Comparison of ENCODE assay signal across 2 fruit fly cellular contexts in the genomic region with DNA sequence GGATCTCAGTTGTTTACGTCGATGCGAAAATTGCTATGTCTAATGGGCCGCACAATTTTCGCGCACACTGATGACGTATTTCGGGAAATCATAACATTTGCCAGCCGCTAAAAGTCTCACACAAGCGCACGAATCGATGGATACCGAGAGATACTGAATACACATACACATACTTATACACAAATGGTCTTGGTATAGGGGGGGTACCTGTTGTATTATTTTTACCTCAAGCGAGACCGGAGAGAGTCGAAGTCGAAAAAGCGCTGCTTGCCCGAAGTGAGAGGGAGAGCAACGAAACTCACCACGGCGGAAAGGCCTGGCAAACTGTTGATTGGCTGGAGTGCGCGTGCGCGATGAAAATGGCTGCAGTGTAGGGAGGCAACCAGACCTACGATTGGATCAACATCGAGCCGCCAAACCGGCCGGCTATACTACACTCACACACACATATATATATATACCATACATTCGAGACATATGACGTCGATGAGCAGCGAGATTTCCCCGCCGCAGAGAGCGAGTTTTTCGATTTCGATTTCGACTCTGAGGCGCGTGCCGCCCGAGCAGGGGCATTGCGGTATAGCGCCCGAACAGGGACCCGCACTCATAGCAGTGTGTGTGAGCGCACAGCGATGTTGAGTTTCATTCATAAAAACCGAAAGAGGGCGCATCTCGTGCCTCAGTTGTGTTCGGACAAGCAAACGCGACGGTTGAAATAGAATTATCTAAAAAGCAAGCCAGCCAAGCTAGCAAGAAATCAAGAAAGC.
A peak's percentile ranks its signal among the peaks of the same experiment; 100 is the strongest.
TF ChIP-seq lines count a peak whose summit lies in the region.

No protein-coding gene starts in this region.

TF ChIP-seq in whole organism, embryonic, 481 proteins besides CTCF, POLR2A, EP300 and RAD21 (continued from another document and continues in another):
- TF ChIP-seq sd (tag; optimal IDR thresholded peaks at IDR 0.05; lab: Kevin White, UChicago) (peak; percentile 22), jing (GFP tag; optimal IDR thresholded peaks at IDR 0.05; lab: Kevin White, UChicago) (peak; percentile 23), cg (GFP tag; optimal IDR thresholded peaks at IDR 0.05; lab: Kevin White, UChicago) (peak; percentile 97), CG16779 (GFP tag; IDR thresholded peaks at IDR 0.05; lab: Robert Waterston, UW) (0 out of 2 replicates have a peak, but pooled peaks have one; percentile 48), CG17829 (tag; optimal IDR thresholded peaks at IDR 0.05; lab: Kevin White, UChicago) (peak; percentile 22), tup (GFP tag; optimal IDR thresholded peaks at IDR 0.05; lab: Kevin White, UChicago) (no peak), C15 (GFP tag; IDR thresholded peaks at IDR 0.05; lab: Robert Waterston, UW) (no peak), HLHmδ (GFP tag; optimal IDR thresholded peaks at IDR 0.05; lab: Kevin White, UChicago) (peak; percentile 85), Tbp (GFP tag; optimal IDR thresholded peaks at IDR 0.05; lab: Kevin White, UChicago) (peak; percentile 80), sr (GFP tag; IDR thresholded peaks at IDR 0.05; lab: Robert Waterston, UW) (peak; percentile 49; the same call in 2 of the 3 replicates), nerfin-1 (tag; optimal IDR thresholded peaks at IDR 0.05; lab: Kevin White, UChicago) (peak; percentile 80), CG34376 (GFP tag; optimal IDR thresholded peaks at IDR 0.05; lab: Kevin White, UChicago) (peak; percentile 25), insv (GFP tag; optimal IDR thresholded peaks at IDR 0.05; lab: Kevin White, UChicago) (peak in 1 of 2 experiments; percentile 61), CG32767 (GFP tag; IDR thresholded peaks at IDR 0.05; lab: Robert Waterston, UW) (peak; percentile 66; the same call in 1 of the 2 replicates), ro (GFP tag; IDR thresholded peaks at IDR 0.05; lab: Robert Waterston, UW) (no peak), ato (GFP tag; IDR thresholded peaks at IDR 0.05; lab: Robert Waterston, UW; ENCODE audit: partially characterized antibody) (peak; percentile 15; the same call in 1 of the 2 replicates), chif (GFP tag; optimal IDR thresholded peaks at IDR 0.05; lab: Kevin White, UChicago) (peak in 1 of 2 experiments; percentile 3), sqz (GFP tag; optimal IDR thresholded peaks at IDR 0.05; lab: Kevin White, UChicago) (peak; percentile 11), HLH3B (GFP tag; IDR thresholded peaks at IDR 0.05; lab: Robert Waterston, UW) (peak; percentile 35; the same call in 1 of the 2 replicates), Hr78 (GFP tag; optimal IDR thresholded peaks at IDR 0.05; lab: Kevin White, UChicago) (no peak), CG4854 (GFP tag; optimal IDR thresholded peaks at IDR 0.05; lab: Kevin White, UChicago) (no peak), CG2199 (GFP tag; IDR thresholded peaks at IDR 0.05; lab: Robert Waterston, UW) (peak; percentile 71; the same call in 2 of the 3 replicates), wek (GFP tag; optimal IDR thresholded peaks at IDR 0.05; lab: Kevin White, UChicago) (peak; percentile 2), Deaf1 (tag; optimal IDR thresholded peaks at IDR 0.05; lab: Kevin White, UChicago) (peak; percentile 92), Ets65A (GFP tag; lab: Kevin White, UChicago) (no peak), Aef1 (GFP tag; IDR thresholded peaks at IDR 0.05; lab: Robert Waterston, UW) (no peak), tll (GFP tag; optimal IDR thresholded peaks at IDR 0.05; lab: Kevin White, UChicago) (no peak), amos (GFP tag; IDR thresholded peaks at IDR 0.05; lab: Robert Waterston, UW; ENCODE audit: partially characterized antibody) (peak; percentile 25; the same call in 1 of the 2 replicates), HmgZ (tag; optimal IDR thresholded peaks at IDR 0.05; lab: Kevin White, UChicago) (no peak), CG17328 (GFP tag; IDR thresholded peaks at IDR 0.05; lab: Robert Waterston, UW) (0 out of 2 replicates have a peak, but pooled peaks have one; percentile 20), CG34422 (GFP tag; IDR thresholded peaks at IDR 0.05; lab: Robert Waterston, UW) (peak; percentile 11; the same call in 1 of the 3 replicates), yki (optimal IDR thresholded peaks at IDR 0.05; lab: Kevin White, UChicago) (peak; percentile 11), zen (tag; optimal IDR thresholded peaks at IDR 0.05; lab: Kevin White, UChicago) (no peak), Dip2 (GFP tag; IDR thresholded peaks at IDR 0.05; lab: Robert Waterston, UW) (no peak), CG6654 (GFP tag; optimal IDR thresholded peaks at IDR 0.05; lab: Kevin White, UChicago) (no peak), Jarid2 (GFP tag; optimal IDR thresholded peaks at IDR 0.05; lab: Kevin White, UChicago) (peak; percentile 91), ewg (GFP tag; optimal IDR thresholded peaks at IDR 0.05; lab: Kevin White, UChicago) (peak; percentile 87), NC2β (GFP tag; optimal IDR thresholded peaks at IDR 0.05; lab: Kevin White, UChicago) (peak; percentile 13), so (GFP tag; IDR thresholded peaks at IDR 0.05; lab: Robert Waterston, UW) (peak; percentile 31; the same call in 1 of the 3 replicates), Lhr (GFP tag; optimal IDR thresholded peaks at IDR 0.05; lab: Kevin White, UChicago) (no peak), Hey (tag; optimal IDR thresholded peaks at IDR 0.05; lab: Kevin White, UChicago) (peak; percentile 44), CG15011 (GFP tag; optimal IDR thresholded peaks at IDR 0.05; lab: Kevin White, UChicago) (no peak), Kr (GFP tag; optimal IDR thresholded peaks at IDR 0.05; lab: Kevin White, UChicago) (no peak), ftz-f1 (GFP tag; optimal IDR thresholded peaks at IDR 0.05; lab: Kevin White, UChicago) (peak; percentile 58), crol (GFP tag; IDR thresholded peaks at IDR 0.05; lab: Robert Waterston, UW) (peak; percentile 16; the same call in 1 of the 2 replicates), Trl (optimal IDR thresholded peaks at IDR 0.05; lab: Kevin White, UChicago) (peak; percentile 82 to 91), Trl (GFP tag; optimal IDR thresholded peaks at IDR 0.05; lab: Kevin White, UChicago) (no peak), mirr (GFP tag; optimal IDR thresholded peaks at IDR 0.05; lab: Kevin White, UChicago) (peak; percentile 8), Nf-YB (GFP tag; optimal IDR thresholded peaks at IDR 0.05; lab: Kevin White, UChicago) (peak; percentile 100), B-H2 (GFP tag; optimal IDR thresholded peaks at IDR 0.05; lab: Kevin White, UChicago) (no peak), ken (GFP tag; IDR thresholded peaks at IDR 0.05; lab: Robert Waterston, UW) (0 out of 3 replicates have a peak, but pooled peaks have one; percentile 19), lab (GFP tag; optimal IDR thresholded peaks at IDR 0.05; lab: Kevin White, UChicago) (peak; percentile 41), onecut (GFP tag; IDR thresholded peaks at IDR 0.05; lab: Robert Waterston, UW) (peak; percentile 35; the same call in 1 of the 2 replicates), phol (tag; optimal IDR thresholded peaks at IDR 0.05; lab: Kevin White, UChicago) (peak; percentile 5), sens (GFP tag; lab: Kevin White, UChicago) (peak; percentile 81), zen2 (GFP tag; IDR thresholded peaks at IDR 0.05; lab: Robert Waterston, UW; ENCODE audit: partially characterized antibody) (peak; percentile 53; the same call in 2 of the 3 replicates), kah (GFP tag; optimal IDR thresholded peaks at IDR 0.05; lab: Kevin White, UChicago) (peak; percentile 37), CG12769 (tag; optimal IDR thresholded peaks at IDR 0.05; lab: Kevin White, UChicago) (peak; percentile 44)

TF ChIP-seq in whole organism, prepupa, 60 proteins besides CTCF, POLR2A, EP300 and RAD21 (continued from another document):
- TF ChIP-seq Sox14 (GFP tag; optimal IDR thresholded peaks at IDR 0.05; lab: Kevin White, UChicago) = no peak
- peak; percentile 70 for TF ChIP-seq Eip78C (GFP tag; lab: Kevin White, UChicago)
- TF ChIP-seq Ets96B (tag; optimal IDR thresholded peaks at IDR 0.05; lab: Kevin White, UChicago) = no peak
- peak; percentile 20 for TF ChIP-seq Eip75B (GFP tag; optimal IDR thresholded peaks at IDR 0.05; lab: Kevin White, UChicago)
